ENCODE assay signal across 2 worm cellular contexts in genomic region chrIV:12688370-12688769, ce11.
TF ChIP-seq lines count a peak whose summit lies in the region.

Gene T23B5.3, plus strand, starts transcription at chrIV:12688670.

TF ChIP-seq in whole organism, L1 larva, 84 proteins besides CTCF, POLR2A, EP300 and RAD21:
- no peak for TF ChIP-seq zag-1 (tag; optimal IDR thresholded peaks at IDR 0.05; lab: Kevin White, UChicago)
- TF ChIP-seq elt-2 (tag; optimal IDR thresholded peaks at IDR 0.05; lab: Kevin White, UChicago) = peak; percentile 18
- TF ChIP-seq nhr-71 (tag; optimal IDR thresholded peaks at IDR 0.05; lab: Kevin White, UChicago) = no peak
- TF ChIP-seq tlp-1 (tag; optimal IDR thresholded peaks at IDR 0.05; lab: Kevin White, UChicago) = no peak
- TF ChIP-seq pax-3 (tag; optimal IDR thresholded peaks at IDR 0.05; lab: Kevin White, UChicago) = no peak
- no peak for TF ChIP-seq efl-3 (GFP tag; optimal IDR thresholded peaks at IDR 0.05; lab: Kevin White, UChicago)
TF ChIP-seq in whole organism, L1 larva: peak in this region for 1.

TF ChIP-seq in whole organism, L4 larva, 104 proteins besides CTCF, POLR2A, EP300 and RAD21:
- no peak for TF ChIP-seq daf-16 (GFP tag; optimal IDR thresholded peaks at IDR 0.05; lab: Kevin White, UChicago)
- TF ChIP-seq daf-16 (tag; optimal IDR thresholded peaks at IDR 0.05; lab: Kevin White, UChicago) = peak; percentile 46
- TF ChIP-seq cey-2 (tag; optimal IDR thresholded peaks at IDR 0.05; lab: Kevin White, UChicago; ENCODE audit: borderline replicate concordance, insufficient read depth) = no peak
